Fruit fly (Drosophila melanogaster) whole organism, embryonic: ENCODE data around the gene Acp63F.

Source experiments
- Adf1 ChIP-seq: fragments of 200-800 bp; sonication (Bioruptor generic); IDR thresholded peaks from 2 replicates; pipeline ENCODE4 v1.3.6; 2022; ENCODE audit warnings: missing biosample characterization, missing genetic modification characterization
- Aef1 ChIP-seq: fragments of 200-800 bp; sonication (Bioruptor generic); IDR thresholded peaks from 3 replicates; pipeline ENCODE4 v1.3.6; 2022; ENCODE audit warnings: missing biosample characterization, missing genetic modification characterization
- Atf6 ChIP-seq: fragments of 200-800 bp; sonication (Bioruptor generic); IDR thresholded peaks from 2 replicates; pipeline ENCODE4 v1.3.6; 2022; ENCODE audit warnings: missing biosample characterization, missing genetic modification characterization
- B-H2 ChIP-seq: fragments of 200-800 bp; sonication (Bioruptor generic); optimal IDR thresholded peaks from 2 replicates; lab custom pipeline; 2018; ENCODE audit warnings: missing biosample characterization, mild to moderate bottlenecking, missing genetic modification characterization
- Blimp-1 ChIP-seq: fragments of 200-800 bp; sonication (Bioruptor generic); optimal IDR thresholded peaks from 3 replicates; lab custom pipeline; 2018; ENCODE audit warnings: missing biosample characterization, missing genetic modification characterization, mild to moderate bottlenecking, moderate library complexity, missing genetic modification reagents
- CG10543 ChIP-seq: fragments of 200-800 bp; sonication (Bioruptor generic); optimal IDR thresholded peaks from 3 replicates; lab custom pipeline; 2017; ENCODE audit warnings: missing biosample characterization, mild to moderate bottlenecking, missing genetic modification characterization, moderate library complexity
- CG12071 ChIP-seq: fragments of 200-800 bp; sonication (Bioruptor generic); optimal IDR thresholded peaks from 3 replicates; lab custom pipeline; 2018; ENCODE audit warnings: missing biosample characterization, mild to moderate bottlenecking, missing genetic modification characterization
- CG15269 ChIP-seq: fragments of 200-800 bp; sonication (Bioruptor generic); optimal IDR thresholded peaks from 2 replicates; lab custom pipeline; 2018; ENCODE audit warnings: missing biosample characterization, mild to moderate bottlenecking, missing genetic modification characterization, moderate library complexity
- CG30403 ChIP-seq: fragments of 200-800 bp; sonication (Bioruptor generic); optimal IDR thresholded peaks from 3 replicates; lab custom pipeline; 2016; ENCODE audit warnings: missing biosample characterization, missing genetic modification characterization
- CG32772 ChIP-seq: fragments of 200-800 bp; sonication (Bioruptor generic); IDR thresholded peaks from 2 replicates; pipeline ENCODE4 v1.3.6; 2022; ENCODE audit warnings: missing biosample characterization, missing genetic modification characterization
- CG33213 ChIP-seq: fragments of 200-800 bp; sonication (Bioruptor generic); optimal IDR thresholded peaks from 3 replicates; lab custom pipeline; 2016; ENCODE audit warnings: missing biosample characterization, missing genetic modification characterization
- CG3847 ChIP-seq: fragments of 200-800 bp; sonication (Bioruptor generic); IDR thresholded peaks from 2 replicates; pipeline ENCODE4 v1.3.6; 2022; ENCODE audit warnings: missing biosample characterization, missing genetic modification characterization
- CG4360 ChIP-seq: fragments of 200-800 bp; sonication (Bioruptor generic); IDR thresholded peaks from 2 replicates; pipeline ENCODE4 v1.3.6; 2022; ENCODE audit warnings: missing biosample characterization, missing genetic modification characterization
- CG4404 ChIP-seq: fragments of 200-800 bp; sonication (Bioruptor generic); IDR thresholded peaks from 2 replicates; pipeline ENCODE4 v1.3.6; 2022; ENCODE audit warnings: missing biosample characterization, missing genetic modification characterization
- CG4617 ChIP-seq: fragments of 200-800 bp; sonication (Bioruptor generic); optimal IDR thresholded peaks from 3 replicates; lab custom pipeline; 2016; ENCODE audit warnings: missing biosample characterization, missing genetic modification characterization, borderline replicate concordance
- CG6854 ChIP-seq: fragments of 200-800 bp; sonication (Bioruptor generic); optimal IDR thresholded peaks from 3 replicates; lab custom pipeline; 2017; ENCODE audit warnings: missing biosample characterization, mild to moderate bottlenecking, missing genetic modification characterization
- CG7372 ChIP-seq: fragments of 200-800 bp; sonication (Bioruptor generic); IDR thresholded peaks from 2 replicates; pipeline ENCODE4 v1.3.6; 2022; ENCODE audit warnings: missing biosample characterization, missing genetic modification characterization
- CG8924 ChIP-seq: fragments of 200-800 bp; optimal IDR thresholded peaks from 3 replicates; lab custom pipeline; 2019; ENCODE audit warnings: missing biosample characterization, mild to moderate bottlenecking, missing genetic modification characterization, moderate library complexity
- Chrac-16 ChIP-seq: fragments of 200-800 bp; sonication (Bioruptor generic); optimal IDR thresholded peaks from 3 replicates; lab custom pipeline; 2016; ENCODE audit warnings: missing biosample characterization, missing genetic modification characterization
- Dek ChIP-seq: fragments of 200-800 bp; sonication (Bioruptor generic); optimal IDR thresholded peaks from 3 replicates; lab custom pipeline; 2019; ENCODE audit warnings: missing biosample characterization, mild to moderate bottlenecking, missing genetic modification characterization, moderate library complexity
- GATAe ChIP-seq: fragments of 200-800 bp; sonication (Bioruptor generic); conservative IDR thresholded peaks from 2 replicates; pipeline ENCODE4 v1.3.6; 2022; ENCODE audit warnings: missing biosample characterization, missing genetic modification characterization
- Hmr ChIP-seq: fragments of 200-800 bp; sonication (Bioruptor generic); optimal IDR thresholded peaks from 3 replicates; lab custom pipeline; 2017; ENCODE audit warnings: mild to moderate bottlenecking, missing biosample characterization, missing genetic modification reagents, missing genetic modification characterization
- Hr3 ChIP-seq: fragments of 200-800 bp; sonication (Bioruptor generic); optimal IDR thresholded peaks from 3 replicates; lab custom pipeline; 2016; ENCODE audit warnings: missing biosample characterization, missing genetic modification characterization
- Oaz ChIP-seq: fragments of 200-800 bp; sonication (Bioruptor generic); IDR thresholded peaks from 2 replicates; pipeline ENCODE4 v1.3.6; 2022; ENCODE audit warnings: missing biosample characterization, missing genetic modification characterization
- Optix ChIP-seq: fragments of 200-800 bp; sonication (Bioruptor generic); IDR thresholded peaks from 3 replicates; pipeline ENCODE4 v1.3.6; 2022; ENCODE audit warnings: missing biosample characterization, missing genetic modification characterization
- Ptx1 ChIP-seq: fragments of 200-800 bp; sonication (Bioruptor generic); IDR thresholded peaks from 2 replicates; pipeline ENCODE4 v1.3.6; 2022; ENCODE audit warnings: missing biosample characterization, missing genetic modification characterization
- Rfx ChIP-seq: fragments of 200-800 bp; sonication (Bioruptor generic); IDR thresholded peaks from 2 replicates; pipeline ENCODE4 v1.3.6; 2022; ENCODE audit warnings: missing biosample characterization, missing genetic modification characterization
- Xbp1 ChIP-seq: fragments of 200-800 bp; sonication (Bioruptor generic); optimal IDR thresholded peaks from 3 replicates; lab custom pipeline; 2016; ENCODE audit warnings: missing biosample characterization, mild to moderate bottlenecking, missing genetic modification characterization
- aop ChIP-seq: fragments of 200-800 bp; sonication (Bioruptor generic); IDR thresholded peaks from 2 replicates; pipeline ENCODE4 v1.3.6; 2022; ENCODE audit warnings: missing biosample characterization, missing genetic modification characterization
- bab2 ChIP-seq: fragments of 200-800 bp; sonication (Bioruptor generic); optimal IDR thresholded peaks from 2 replicates; lab custom pipeline; 2016; ENCODE audit warnings: missing biosample characterization, missing genetic modification characterization
- cad ChIP-seq: fragments of >200 bp; optimal IDR thresholded peaks from 2 replicates; lab custom pipeline; 2017; ENCODE audit warnings: missing biosample characterization, missing genetic modification characterization
- ci ChIP-seq: fragments of 200-800 bp; sonication (Bioruptor generic); IDR thresholded peaks from 3 replicates; pipeline ENCODE4 v1.3.6; 2022; ENCODE audit warnings: missing biosample characterization, missing genetic modification characterization
- da ChIP-seq: fragments of 200-800 bp; sonication (Bioruptor generic); optimal IDR thresholded peaks from 2 replicates; lab custom pipeline; 2016; ENCODE audit warnings: missing biosample characterization, missing genetic modification characterization
- dimm ChIP-seq: fragments of 200-800 bp; sonication (Bioruptor generic); IDR thresholded peaks from 2 replicates; pipeline ENCODE4 v1.3.6; 2022; ENCODE audit warnings: missing biosample characterization, missing genetic modification characterization
- fd102C ChIP-seq: fragments of 200-800 bp; sonication (Bioruptor generic); optimal IDR thresholded peaks from 2 replicates; lab custom pipeline; 2018; ENCODE audit warnings: missing biosample characterization, mild to moderate bottlenecking, missing genetic modification characterization, moderate library complexity
- fd3F ChIP-seq: fragments of 200-800 bp; sonication (Bioruptor generic); optimal IDR thresholded peaks from 2 replicates; lab custom pipeline; 2018; ENCODE audit warnings: missing biosample characterization, mild to moderate bottlenecking, missing genetic modification characterization, moderate library complexity
- fd96Cb ChIP-seq: fragments of 200-800 bp; sonication (Bioruptor generic); optimal IDR thresholded peaks from 2 replicates; lab custom pipeline; 2018; ENCODE audit warnings: missing biosample characterization, mild to moderate bottlenecking, missing genetic modification characterization, moderate library complexity
- grau ChIP-seq: fragments of 200-800 bp; optimal IDR thresholded peaks from 3 replicates; lab custom pipeline; 2019; ENCODE audit warnings: missing biosample characterization, mild to moderate bottlenecking, missing genetic modification characterization, moderate library complexity
- gro ChIP-seq: fragments of 200-800 bp; sonication (Bioruptor generic); optimal IDR thresholded peaks from 2 replicates; lab custom pipeline; 2016; ENCODE audit warnings: missing biosample characterization, missing genetic modification characterization
- gt ChIP-seq: fragments of 200-800 bp; sonication (Bioruptor generic); IDR thresholded peaks from 2 replicates; pipeline ENCODE4 v1.3.6; 2022; ENCODE audit warnings: missing biosample characterization, missing genetic modification characterization
- luna ChIP-seq: fragments of 200-800 bp; sonication (Bioruptor generic); optimal IDR thresholded peaks from 2 replicates; lab custom pipeline; 2016; ENCODE audit warnings: missing biosample characterization, missing genetic modification characterization
- oc ChIP-seq: fragments of 200-800 bp; sonication (Bioruptor generic); optimal IDR thresholded peaks from 2 replicates; lab custom pipeline; 2018; ENCODE audit warnings: missing biosample characterization, mild to moderate bottlenecking, missing genetic modification characterization, moderate library complexity
- rib ChIP-seq: fragments of 200-800 bp; sonication (Bioruptor generic); IDR thresholded peaks from 2 replicates; pipeline ENCODE4 v1.3.6; 2022; ENCODE audit warnings: missing biosample characterization, missing genetic modification characterization
- row ChIP-seq: fragments of 200-800 bp; sonication (Bioruptor generic); IDR thresholded peaks from 3 replicates; pipeline ENCODE4 v1.3.6; 2022; ENCODE audit warnings: missing biosample characterization, missing genetic modification characterization
- sens ChIP-seq: fragments of 200-800 bp; sonication (Bioruptor generic); peaks from one replicate; lab custom pipeline; 2016; ENCODE audit warnings: missing biosample characterization, missing genetic modification characterization
- seq ChIP-seq: fragments of 200-800 bp; sonication (Bioruptor generic); IDR thresholded peaks from 2 replicates; pipeline ENCODE4 v1.3.6; 2022; ENCODE audit warnings: missing biosample characterization, missing genetic modification characterization
- stc ChIP-seq: fragments of 200-800 bp; sonication (Bioruptor generic); IDR thresholded peaks from 2 replicates; pipeline ENCODE4 v1.3.6; 2022; ENCODE audit warnings: missing biosample characterization, missing genetic modification characterization
- tio ChIP-seq: fragments of 200-800 bp; sonication (Bioruptor generic); optimal IDR thresholded peaks from 2 replicates; lab custom pipeline; 2017; ENCODE audit warnings: missing biosample characterization, missing genetic modification characterization, inconsistent platforms
- ttk ChIP-seq: fragments of 200-800 bp; sonication (Bioruptor generic); IDR thresholded peaks from 2 replicates; pipeline ENCODE4 v2.1.2; 2022; ENCODE audit warnings: missing biosample characterization, missing genetic modification characterization
- tx ChIP-seq: fragments of 200-800 bp; sonication (Bioruptor generic); optimal IDR thresholded peaks from 2 replicates; lab custom pipeline; 2016; ENCODE audit warnings: missing biosample characterization, missing genetic modification characterization
- wor ChIP-seq: fragments of 200-800 bp; sonication (Bioruptor generic); IDR thresholded peaks from 2 replicates; pipeline ENCODE4 v1.3.6; 2022; ENCODE audit warnings: missing biosample characterization, missing genetic modification characterization

Acp63F gene

DNA sequence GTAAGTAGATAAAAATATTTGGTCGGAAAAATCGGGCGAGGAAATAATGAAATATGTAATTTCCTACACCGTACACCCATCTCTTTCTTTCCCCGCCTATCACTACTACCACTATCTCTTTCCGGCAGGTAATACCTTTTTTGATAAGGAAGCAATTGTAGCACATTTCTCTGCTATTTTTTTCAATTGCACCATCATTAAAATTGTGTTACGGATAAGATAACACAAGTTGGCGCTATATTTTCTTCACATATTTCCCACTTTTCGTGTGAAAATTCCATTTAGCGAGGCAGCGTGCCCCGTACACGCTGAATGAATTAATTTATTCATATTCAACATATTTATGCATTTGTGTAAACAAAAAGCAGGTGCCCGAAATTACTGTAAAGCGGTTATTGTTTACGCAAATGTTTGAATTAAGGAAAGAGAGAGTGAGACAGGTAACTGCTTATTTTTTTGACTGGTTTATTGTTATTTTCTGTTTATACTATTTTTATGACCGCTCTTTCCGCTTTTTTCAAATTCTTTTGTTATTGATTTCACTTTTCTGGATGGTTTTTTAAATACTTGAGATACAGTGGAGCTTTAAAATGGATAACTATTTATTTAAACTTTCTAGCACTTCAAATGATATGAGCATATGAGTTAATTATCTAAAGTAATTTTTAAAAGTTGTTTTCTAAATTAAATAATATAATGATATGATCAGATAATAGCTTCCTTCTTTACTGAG lies 29.6 kb downstream of the Acp63F start (continued):
- peak; percentile 51 for TF ChIP-seq Xbp1
- TF ChIP-seq sens (GFP tag; lab: Kevin White, UChicago): peak; percentile 74
- no peak for TF ChIP-seq Oaz (GFP tag; lab: Robert Waterston, UW)
- TF ChIP-seq CG32772: peak; percentile 45
- TF ChIP-seq Ptx1: peak; percentile 74
- peak; percentile 58; the same call in 1 of the 2 replicates for TF ChIP-seq Rfx (GFP tag; lab: Robert Waterston, UW)
- peak; percentile 64; the same call in 1 of the 2 replicates for TF ChIP-seq stc
- TF ChIP-seq CG7372: 0 out of 2 replicates have a peak, but pooled peaks have one; percentile 37
- peak; percentile 19 for TF ChIP-seq fd3F (GFP tag; lab: Kevin White, UChicago)
- TF ChIP-seq Chrac-16 (GFP tag; lab: Kevin White, UChicago): no peak
- no peak for TF ChIP-seq CG6854 (GFP tag; lab: Kevin White, UChicago)
- TF ChIP-seq fd96Cb (tag; lab: Kevin White, UChicago): peak; percentile 4
- TF ChIP-seq CG30403 (GFP tag; lab: Kevin White, UChicago): peak; percentile 53
- TF ChIP-seq CG33213 (GFP tag; lab: Kevin White, UChicago): no peak
- TF ChIP-seq Hmr (GFP tag; lab: Kevin White, UChicago): peak; percentile 16
- no peak for TF ChIP-seq tx
- TF ChIP-seq CG4404 (GFP tag; lab: Robert Waterston, UW): no peak
- TF ChIP-seq B-H2 (GFP tag; lab: Kevin White, UChicago): no peak
- TF ChIP-seq CG8924 (tag; lab: Kevin White, UChicago): peak; percentile 25
- TF ChIP-seq CG3847 (GFP tag; lab: Robert Waterston, UW): 0 out of 2 replicates have a peak, but pooled peaks have one; percentile 31
- peak; percentile 57 for TF ChIP-seq oc (tag; lab: Kevin White, UChicago)
- no peak for TF ChIP-seq cad (GFP tag; lab: Kevin White, UChicago)
- peak; percentile 54 for TF ChIP-seq ttk (GFP tag; lab: Robert Waterston, UW)
- TF ChIP-seq fd102C (GFP tag; lab: Kevin White, UChicago): no peak
- TF ChIP-seq CG12071: no peak
- TF ChIP-seq Adf1 (GFP tag; lab: Robert Waterston, UW): no peak
- TF ChIP-seq Aef1 (GFP tag; lab: Robert Waterston, UW): peak; percentile 33; the same call in 1 of the 3 replicates
- peak; percentile 34; the same call in 1 of the 2 replicates for TF ChIP-seq wor (GFP tag; lab: Robert Waterston, UW)
- TF ChIP-seq CG10543 (GFP tag; lab: Kevin White, UChicago): no peak
- TF ChIP-seq GATAe (GFP tag; lab: Robert Waterston, UW): peak; percentile 65
- peak; percentile 69 for TF ChIP-seq Blimp-1 (GFP tag; lab: Kevin White, UChicago)
- TF ChIP-seq rib (GFP tag; lab: Robert Waterston, UW): no peak
- peak; percentile 9 for TF ChIP-seq tio (GFP tag; lab: Kevin White, UChicago)
- TF ChIP-seq bab2: no peak
- no peak for TF ChIP-seq gro (GFP tag; lab: Kevin White, UChicago)
- TF ChIP-seq grau (tag; lab: Kevin White, UChicago): peak; percentile 94
- TF ChIP-seq dimm (GFP tag; lab: Robert Waterston, UW): peak; percentile 42; the same call in 1 of the 2 replicates
- no peak for TF ChIP-seq Optix
- TF ChIP-seq row (GFP tag; lab: Robert Waterston, UW): peak; percentile 77
- TF ChIP-seq da: no peak
- TF ChIP-seq luna (GFP tag; lab: Kevin White, UChicago): no peak
- TF ChIP-seq CG15269 (tag; lab: Kevin White, UChicago): peak; percentile 61
- no peak for TF ChIP-seq CG4360 (GFP tag; lab: Robert Waterston, UW)
- no peak for TF ChIP-seq aop (GFP tag; lab: Robert Waterston, UW)
- peak; percentile 3 for TF ChIP-seq Dek (tag; lab: Kevin White, UChicago)
- no peak for TF ChIP-seq gt (GFP tag; lab: Robert Waterston, UW)
- peak; percentile 49 for TF ChIP-seq Atf6
- peak; percentile 65; the same call in 1 of the 3 replicates for TF ChIP-seq ci
- peak; percentile 59 for TF ChIP-seq seq
- TF ChIP-seq CG4617: no peak
- peak; percentile 18 for TF ChIP-seq Hr3 (GFP tag; lab: Kevin White, UChicago)
